Worm (Caenorhabditis elegans) whole organism, L2 larva: ENCODE data around the gene E04F6.6.

ENCODE experiments used
- C34F6.9 ChIP-seq: fragments of 150-350 bp; optimal IDR thresholded peaks from 2 replicates; lab custom pipeline; 2014; ENCODE audit warnings: missing biosample characterization, missing genetic modification characterization
- F13H6.1 ChIP-seq: sonication (generic microtip); optimal IDR thresholded peaks from 2 replicates; lab custom pipeline; 2016; ENCODE audit warnings: missing genetic modification characterization, missing compliant biosample characterization
- Y55F3AM.14 ChIP-seq: fragments of 200-800 bp; sonication (Bioruptor generic); optimal IDR thresholded peaks from 2 replicates; lab custom pipeline; 2018; ENCODE audit warnings: mild to moderate bottlenecking, missing genetic modification characterization, missing compliant biosample characterization
- alr-1 ChIP-seq: fragments of 150-350 bp; optimal IDR thresholded peaks from 2 replicates; lab custom pipeline; 2014; ENCODE audit warnings: missing biosample characterization, missing genetic modification characterization
- aly-2 ChIP-seq: fragments of 150-350 bp; optimal IDR thresholded peaks from 2 replicates; lab custom pipeline; 2014; ENCODE audit warnings: missing biosample characterization, missing genetic modification characterization
- ama-1 ChIP-seq: fragments of 150-350 bp; optimal IDR thresholded peaks from 2 replicates; lab custom pipeline; 2018; ENCODE audit warnings: inconsistent platforms
- blmp-1 ChIP-seq: sonication (generic microtip); optimal IDR thresholded peaks from 2 replicates; lab custom pipeline; 2017; ENCODE audit warnings: missing genetic modification characterization, mild to moderate bottlenecking, missing compliant biosample characterization, antibody characterized with exemption, moderate library complexity; ENCODE audit not compliant: insufficient read depth
- ceh-16 ChIP-seq: fragments of 150-350 bp; optimal IDR thresholded peaks from 2 replicates; lab custom pipeline; 2014; ENCODE audit warnings: missing biosample characterization, missing genetic modification characterization
- ceh-82 ChIP-seq: fragments of 150-350 bp; optimal IDR thresholded peaks from 2 replicates; lab custom pipeline; 2014; ENCODE audit warnings: missing biosample characterization, missing genetic modification characterization
- crh-2 ChIP-seq: sonication (generic microtip); optimal IDR thresholded peaks from 2 replicates; lab custom pipeline; 2017; ENCODE audit warnings: missing biosample characterization, missing genetic modification characterization
- elt-1 ChIP-seq: fragments of 150-350 bp; optimal IDR thresholded peaks from 2 replicates; lab custom pipeline; 2014; ENCODE audit warnings: missing biosample characterization, missing genetic modification characterization
- fos-1 ChIP-seq: fragments of 150-350 bp; optimal IDR thresholded peaks from 2 replicates; lab custom pipeline; 2014; ENCODE audit warnings: missing biosample characterization, missing genetic modification characterization
- gmeb-1 ChIP-seq: fragments of 150-350 bp; optimal IDR thresholded peaks from 2 replicates; lab custom pipeline; 2014; ENCODE audit warnings: missing biosample characterization, missing genetic modification characterization
- lsy-2 ChIP-seq, 2 experiments: fragments of 150-350 bp in 1 of 2; sonication (generic microtip) in 1 of 2; optimal IDR thresholded peaks; 2 replicates each; lab custom pipeline; 2014 to 2017; ENCODE audit warnings: missing biosample characterization in 2 of 2, missing genetic modification characterization in 2 of 2
- mab-5 ChIP-seq: fragments of 150-350 bp; optimal IDR thresholded peaks from 2 replicates; lab custom pipeline; 2014; ENCODE audit warnings: missing biosample characterization, missing genetic modification characterization
- mdl-1 ChIP-seq, 2 experiments: fragments of 150-350 bp in 1 of 2; sonication (generic microtip) in 1 of 2; optimal IDR thresholded peaks; 2 replicates each; lab custom pipeline; 2017; ENCODE audit warnings: missing biosample characterization in 2 of 2, missing genetic modification characterization in 2 of 2
- nhr-10 ChIP-seq: sonication (generic microtip); optimal IDR thresholded peaks from 2 replicates; lab custom pipeline; 2017; ENCODE audit warnings: missing biosample characterization, missing genetic modification characterization
- nhr-11 ChIP-seq: fragments of 150-350 bp; optimal IDR thresholded peaks from 2 replicates; lab custom pipeline; 2014; ENCODE audit warnings: missing biosample characterization, missing genetic modification characterization
- nhr-129 ChIP-seq: fragments of 150-350 bp; optimal IDR thresholded peaks from 2 replicates; lab custom pipeline; 2014; ENCODE audit warnings: missing biosample characterization, missing genetic modification characterization
- nhr-21 ChIP-seq: fragments of 150-350 bp; optimal IDR thresholded peaks from 2 replicates; lab custom pipeline; 2014; ENCODE audit warnings: missing biosample characterization, missing genetic modification characterization
- nhr-237 ChIP-seq: fragments of 150-350 bp; optimal IDR thresholded peaks from 2 replicates; lab custom pipeline; 2014; ENCODE audit warnings: missing biosample characterization, missing genetic modification characterization
- nhr-6 ChIP-seq: fragments of 150-350 bp; optimal IDR thresholded peaks from 2 replicates; lab custom pipeline; 2014; ENCODE audit warnings: missing biosample characterization, missing genetic modification characterization
- nhr-77 ChIP-seq: fragments of 150-350 bp; optimal IDR thresholded peaks from 2 replicates; lab custom pipeline; 2014; ENCODE audit warnings: missing biosample characterization, missing genetic modification characterization
- sem-4 ChIP-seq: fragments of 150-350 bp; optimal IDR thresholded peaks from 2 replicates; lab custom pipeline; 2014; ENCODE audit warnings: missing biosample characterization, missing genetic modification reagents, missing genetic modification characterization
- sma-9 ChIP-seq, 2 experiments: fragments of 150-350 bp in 1 of 2; sonication (generic microtip) in 1 of 2; optimal IDR thresholded peaks; 2 replicates each; lab custom pipeline; 2014 to 2016; ENCODE audit warnings: missing genetic modification characterization in 2 of 2, mild to moderate bottlenecking in 1 of 2, missing biosample characterization in 1 of 2, missing compliant biosample characterization in 1 of 2, missing genetic modification reagents in 1 of 2, moderate library complexity in 1 of 2
- snpc-4 ChIP-seq: fragments of 150-350 bp; optimal IDR thresholded peaks from 2 replicates; lab custom pipeline; 2014; ENCODE audit warnings: missing biosample characterization, missing genetic modification characterization
- ztf-1 ChIP-seq: fragments of 200-800 bp; sonication (Bioruptor generic); conservative IDR thresholded peaks from 2 replicates; pipeline ENCODE4 v1.3.6; 2022; ENCODE audit warnings: missing genetic modification characterization, missing compliant biosample characterization
- ztf-11 ChIP-seq: sonication (generic microtip); optimal IDR thresholded peaks from 2 replicates; lab custom pipeline; 2017; ENCODE audit warnings: missing biosample characterization, missing genetic modification characterization
- ztf-4 ChIP-seq: fragments of 150-350 bp; optimal IDR thresholded peaks from 2 replicates; lab custom pipeline; 2014; ENCODE audit warnings: missing biosample characterization, missing genetic modification characterization

Gene E04F6.6

DNA sequence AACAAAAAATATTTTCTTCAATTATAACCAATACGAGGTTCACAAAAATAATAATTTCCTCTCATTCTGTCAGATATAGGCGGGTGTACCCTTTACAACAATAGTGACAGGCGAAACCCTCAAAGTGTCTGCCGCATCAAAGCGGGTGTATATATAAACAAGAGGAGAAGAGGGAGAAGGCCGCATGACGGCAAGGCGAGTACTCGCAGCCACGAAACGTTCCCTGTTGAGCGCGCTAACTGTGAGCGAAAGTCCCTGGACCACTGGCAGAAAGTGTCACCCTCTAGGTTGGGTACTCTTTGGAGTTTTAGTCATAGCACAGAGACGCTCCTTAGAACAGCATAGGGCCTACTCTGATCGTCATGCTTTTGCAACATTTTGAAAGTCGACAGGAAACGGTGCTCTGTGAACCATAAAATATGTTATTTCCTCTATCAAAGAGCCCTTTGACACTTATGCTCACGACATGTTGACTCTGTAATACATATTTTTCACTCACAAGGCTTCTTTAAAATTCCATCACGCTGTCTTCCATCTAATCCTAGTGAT lies 760 bp upstream of the E04F6.6 start, which contains the start of gene pcrg-1 (continued):
- TF ChIP-seq ztf-11 (no peak), snpc-4 (tag; lab: Kevin White, UChicago) (peak; percentile 99), nhr-21 (tag; lab: Kevin White, UChicago) (peak; percentile 78), alr-1 (tag; lab: Kevin White, UChicago) (no peak), nhr-10 (tag; lab: Kevin White, UChicago) (no peak), mdl-1 (tag; optimal IDR thresholded peaks at IDR 0.05; lab: Kevin White, UChicago) (peak in 1 of 2 experiments; percentile 8), nhr-129 (tag; lab: Kevin White, UChicago) (peak; percentile 76), F13H6.1 (peak; percentile 74), nhr-237 (tag; lab: Kevin White, UChicago) (no peak), gmeb-1 (tag; lab: Kevin White, UChicago) (peak; percentile 72), ceh-82 (tag; lab: Kevin White, UChicago) (no peak), C34F6.9 (tag; lab: Kevin White, UChicago) (peak; percentile 64), ceh-16 (no peak)
- TF ChIP-seq, all 48 proteins: peak for 21

DNA sequence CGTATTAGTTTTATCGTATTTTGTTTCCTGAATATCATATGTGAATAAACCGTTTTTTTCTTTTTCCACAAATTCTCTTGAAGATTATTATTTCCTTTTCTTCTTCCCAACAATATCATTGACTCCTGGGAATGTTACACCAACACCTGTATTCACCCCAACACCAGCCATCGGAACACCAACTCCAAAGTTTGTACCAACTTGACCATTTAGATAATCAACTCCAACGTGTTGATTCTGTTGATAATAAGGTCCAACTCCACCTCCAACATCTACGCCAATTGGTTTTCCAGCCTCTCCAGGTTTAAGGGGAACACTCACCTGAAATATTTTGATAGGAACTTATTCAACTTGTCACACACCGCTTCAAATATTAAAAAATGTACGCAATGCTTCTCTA lies 1.9 kb downstream of the E04F6.6 start:
- TF ChIP-seq ztf-4 (tag; lab: Kevin White, UChicago) = no peak
- TF ChIP-seq aly-2 = no peak
- no peak for TF ChIP-seq sem-4 (tag; lab: Kevin White, UChicago)
- TF ChIP-seq crh-2 (tag; lab: Kevin White, UChicago) = peak; percentile 32
- TF ChIP-seq, all 48 proteins: peak for 1

DNA sequence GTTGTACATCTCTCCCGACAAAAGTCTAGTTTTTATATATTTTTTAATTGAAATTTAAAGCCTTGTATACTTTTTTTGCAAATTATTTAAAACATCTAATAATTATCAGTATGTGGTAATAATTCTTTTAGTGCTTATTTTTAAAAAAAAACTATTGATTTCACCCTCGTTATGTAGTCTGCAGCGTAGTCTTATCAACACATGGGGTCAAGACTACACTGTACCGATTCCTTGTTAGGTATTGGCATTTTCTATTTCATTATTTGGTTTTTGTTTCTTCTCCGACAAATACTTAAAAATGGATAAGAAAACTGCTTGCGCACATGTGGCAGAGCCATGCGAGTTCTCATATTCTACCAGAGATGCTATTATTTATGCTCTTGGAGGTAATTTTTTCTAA lies 3.3 kb downstream of the E04F6.6 start, which contains the start of gene maoc-1:
maoc-1 (plus strand) TSS at position 237 of the 400 bp plus-strand sequence.
- TF ChIP-seq alr-1 (tag; lab: Kevin White, UChicago) = no peak
- no peak for TF ChIP-seq nhr-11 (tag; lab: Kevin White, UChicago)
- TF ChIP-seq fos-1 (tag; lab: Kevin White, UChicago) = peak; percentile 25
- TF ChIP-seq F13H6.1 = no peak
- TF ChIP-seq sma-9 (GFP tag; optimal IDR thresholded peaks at IDR 0.05; lab: Kevin White, UChicago) = peak; percentile 13
- TF ChIP-seq sma-9 (tag; optimal IDR thresholded peaks at IDR 0.05; lab: Kevin White, UChicago) = no peak
- no peak for TF ChIP-seq snpc-4 (tag; lab: Kevin White, UChicago)
- TF ChIP-seq nhr-21 (tag; lab: Kevin White, UChicago) = no peak

DNA sequence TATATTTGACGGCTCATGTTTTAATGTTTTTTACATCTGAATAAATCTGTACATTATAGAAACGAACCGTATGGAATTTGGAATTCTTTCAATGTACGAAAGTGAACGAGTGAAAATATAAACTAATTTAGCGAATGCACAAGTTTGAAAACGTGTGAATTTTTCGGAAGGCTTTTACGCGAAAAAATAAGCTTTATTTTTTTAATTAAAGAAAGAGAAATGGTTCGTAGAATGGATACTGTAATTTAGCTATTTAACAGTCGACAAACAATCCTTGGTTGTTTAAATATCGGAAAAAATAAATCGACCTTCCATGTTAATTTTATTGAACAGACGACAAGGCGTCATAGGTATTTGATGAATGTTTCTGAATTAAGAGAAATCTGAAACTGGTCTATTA lies 3.8 kb downstream of the E04F6.6 start, which contains the start of gene acdh-12:
acdh-12 (minus strand) TSS at position 101 of the 400 bp plus-strand sequence.
- TF ChIP-seq fos-1 (tag; lab: Kevin White, UChicago) (no peak), F13H6.1 (no peak), blmp-1 (tag; lab: Kevin White, UChicago) (no peak), sma-9 (GFP tag; optimal IDR thresholded peaks at IDR 0.05; lab: Kevin White, UChicago) (no peak), sma-9 (tag; optimal IDR thresholded peaks at IDR 0.05; lab: Kevin White, UChicago) (no peak), elt-1 (tag; lab: Kevin White, UChicago) (no peak), Y55F3AM.14 (no peak), nhr-21 (tag; lab: Kevin White, UChicago) (no peak), ztf-1 (no peak), mab-5 (no peak), lsy-2 (tag; optimal IDR thresholded peaks at IDR 0.05; lab: Kevin White, UChicago) (no peak), ztf-11 (no peak), nhr-237 (tag; lab: Kevin White, UChicago) (no peak), mdl-1 (tag; optimal IDR thresholded peaks at IDR 0.05; lab: Kevin White, UChicago) (no peak), ceh-16 (no peak)
- TF ChIP-seq, all 48 proteins: peak for 0

DNA sequence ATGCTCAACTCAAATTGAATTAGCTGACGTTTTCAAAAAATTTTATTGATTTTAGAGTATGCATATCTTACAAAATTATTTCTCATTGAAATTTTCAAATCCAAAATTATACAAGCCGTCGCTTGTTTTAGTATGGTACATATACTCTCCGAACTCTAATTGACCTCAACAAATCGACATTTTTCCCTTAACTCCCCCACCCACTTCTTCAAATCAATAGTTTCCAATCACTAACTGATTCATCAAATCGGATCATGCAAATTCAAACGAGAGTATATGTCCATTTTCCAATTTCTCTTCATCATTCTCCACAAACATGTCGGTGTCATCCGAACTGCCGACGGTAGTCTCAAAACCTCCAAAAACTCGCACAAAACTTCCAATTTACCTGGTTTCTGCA lies 10.2 kb downstream of the E04F6.6 start, which contains the start of gene E04F6.4:
E04F6.4 (plus strand) TSS at position 301 of the 400 bp plus-strand sequence.
- no peak for TF ChIP-seq nhr-77 (tag; lab: Kevin White, UChicago)

DNA sequence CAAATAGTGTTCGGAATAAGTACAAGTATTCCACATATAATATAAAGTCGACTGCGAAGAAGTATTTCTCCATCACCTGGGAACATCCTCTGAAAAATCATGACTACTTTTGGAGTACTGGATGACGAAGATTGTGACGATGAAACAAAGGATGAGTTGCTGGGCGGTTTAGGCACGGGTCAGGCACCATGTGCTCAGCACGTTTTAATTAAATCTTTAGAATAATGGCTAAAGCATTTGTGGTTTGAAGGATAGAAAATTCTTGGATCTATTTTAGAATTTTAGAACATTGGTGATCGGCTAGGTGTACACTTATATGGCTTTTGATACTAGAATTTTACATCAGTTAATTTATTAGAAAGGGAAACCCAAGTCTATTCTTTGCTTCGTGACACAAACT lies 12.3 kb downstream of the E04F6.6 start, which contains the start of gene C27H5.6:
C27H5.6 (minus strand) TSS at position 101 of the 400 bp plus-strand sequence.
- no peak for TF ChIP-seq nhr-6 (tag; lab: Kevin White, UChicago)
- TF ChIP-seq nhr-77 (tag; lab: Kevin White, UChicago) = no peak
- TF ChIP-seq F13H6.1 = no peak
- TF ChIP-seq ama-1 (lab: Kevin White, UChicago) = no peak
